Worm (Caenorhabditis elegans) whole organism, L1 larva: Measurements from ENCODE around the gene mab-5.

Experiments
- C16A3.4 ChIP-seq: fragments of 150-350 bp; optimal IDR thresholded peaks from 2 replicates; lab custom pipeline; 2014; ENCODE audit warnings: missing biosample characterization, missing genetic modification characterization
- C34B4.2 ChIP-seq: sonication (generic microtip); optimal IDR thresholded peaks from 2 replicates; lab custom pipeline; 2017; ENCODE audit warnings: mild to moderate bottlenecking, missing genetic modification characterization, missing compliant biosample characterization
- alr-1 ChIP-seq: fragments of 200-800 bp; sonication (Bioruptor generic); optimal IDR thresholded peaks from 2 replicates; lab custom pipeline; 2018; ENCODE audit warnings: borderline replicate concordance, mild to moderate bottlenecking, missing genetic modification characterization, missing compliant biosample characterization
- aly-2 ChIP-seq: fragments of 150-350 bp; optimal IDR thresholded peaks from 2 replicates; lab custom pipeline; 2014; ENCODE audit warnings: missing biosample characterization, missing genetic modification characterization
- ama-1 ChIP-seq: fragments of 150-350 bp; optimal IDR thresholded peaks from 2 replicates; lab custom pipeline; 2014
- ceh-63 ChIP-seq: fragments of 200-800 bp; sonication (Bioruptor generic); optimal IDR thresholded peaks from 2 replicates; lab custom pipeline; 2018; ENCODE audit warnings: mild to moderate bottlenecking, missing genetic modification characterization, missing compliant biosample characterization
- ces-1 ChIP-seq: fragments of 150-350 bp; optimal IDR thresholded peaks from 2 replicates; lab custom pipeline; 2014; ENCODE audit warnings: missing biosample characterization, missing genetic modification reagents, missing genetic modification characterization
- efl-1 ChIP-seq, 4 experiments: fragments of 150-350 bp; optimal IDR thresholded peaks in 3 of 4; peaks in 1 of 4; 1 replicate in 1 of 4; 2 replicates in 3 of 4; lab custom pipeline; 2014; ENCODE audit warnings: missing biosample characterization in 2 of 4, missing genetic modification characterization in 2 of 4, missing genetic modification reagents in 2 of 4
- egl-13 ChIP-seq: sonication (generic microtip); optimal IDR thresholded peaks from 2 replicates; lab custom pipeline; 2016; ENCODE audit warnings: missing genotype, missing genetic modification reagents, missing genetic modification characterization, missing compliant biosample characterization
- ets-5 ChIP-seq: fragments of 200-800 bp; sonication (Bioruptor generic); IDR thresholded peaks from 2 replicates; pipeline ENCODE4 v1.3.6; 2022; ENCODE audit warnings: missing genetic modification characterization, missing compliant biosample characterization
- fkh-10 ChIP-seq: sonication (generic microtip); optimal IDR thresholded peaks from 2 replicates; lab custom pipeline; 2017; ENCODE audit warnings: missing biosample characterization, missing genetic modification reagents, missing genetic modification characterization
- fkh-4 ChIP-seq: sonication (generic microtip); optimal IDR thresholded peaks from 2 replicates; lab custom pipeline; 2016; ENCODE audit warnings: missing compliant biosample characterization, missing genetic modification characterization, borderline replicate concordance
- grh-1 ChIP-seq: fragments of 200-800 bp; sonication (Bioruptor generic); IDR thresholded peaks from 2 replicates; pipeline ENCODE4 v1.3.6; 2022; ENCODE audit warnings: missing genetic modification reagents, missing genetic modification characterization, missing compliant biosample characterization
- hlh-17 ChIP-seq: fragments of 200-800 bp; sonication (Bioruptor generic); optimal IDR thresholded peaks from 2 replicates; lab custom pipeline; 2018; ENCODE audit warnings: missing genetic modification characterization, mild to moderate bottlenecking, missing compliant biosample characterization, moderate library complexity, borderline replicate concordance
- isw-1 ChIP-seq: fragments of 200-800 bp; sonication (Bioruptor generic); IDR thresholded peaks from 2 replicates; pipeline ENCODE4 v1.3.6; 2022; ENCODE audit warnings: missing genetic modification characterization, missing compliant biosample characterization
- lin-13 ChIP-seq: fragments of 150-350 bp; optimal IDR thresholded peaks from 2 replicates; lab custom pipeline; 2014; ENCODE audit warnings: missing biosample characterization, missing genetic modification reagents, missing genetic modification characterization
- lin-15B ChIP-seq: fragments of 150-350 bp; sonication (generic microtip); optimal IDR thresholded peaks from 3 replicates; lab custom pipeline; 2014; ENCODE audit warnings: missing biosample characterization, missing genetic modification characterization
- lir-3 ChIP-seq: sonication (generic microtip); optimal IDR thresholded peaks from 2 replicates; lab custom pipeline; 2016; ENCODE audit warnings: mild to moderate bottlenecking, missing genetic modification characterization, moderate library complexity, missing compliant biosample characterization; ENCODE audit not compliant: poor library complexity
- mab-9 ChIP-seq: fragments of 200-800 bp; sonication (Bioruptor generic); IDR thresholded peaks from 2 replicates; pipeline ENCODE4 v1.3.6; 2022; ENCODE audit warnings: missing genetic modification reagents, missing genetic modification characterization, missing compliant biosample characterization
- nhr-237 ChIP-seq: fragments of 150-350 bp; optimal IDR thresholded peaks from 2 replicates; lab custom pipeline; 2014; ENCODE audit warnings: missing biosample characterization, missing genetic modification characterization
- nhr-28 ChIP-seq: fragments of 150-350 bp; optimal IDR thresholded peaks from 2 replicates; lab custom pipeline; 2014; ENCODE audit warnings: missing biosample characterization, missing genetic modification characterization
- nhr-47 ChIP-seq: sonication (generic microtip); optimal IDR thresholded peaks from 2 replicates; lab custom pipeline; 2016; ENCODE audit warnings: mild to moderate bottlenecking, missing genetic modification characterization, moderate library complexity, missing compliant biosample characterization
- nhr-71 ChIP-seq: sonication (generic microtip); optimal IDR thresholded peaks from 2 replicates; lab custom pipeline; 2016; ENCODE audit warnings: mild to moderate bottlenecking, missing genetic modification characterization, moderate library complexity, missing compliant biosample characterization
- nhr-76 ChIP-seq: sonication (generic microtip); optimal IDR thresholded peaks from 2 replicates; lab custom pipeline; 2017; ENCODE audit warnings: missing biosample characterization, missing genetic modification characterization
- nhr-77 ChIP-seq: fragments of 150-350 bp; optimal IDR thresholded peaks from 2 replicates; lab custom pipeline; 2014; ENCODE audit warnings: missing biosample characterization, missing genetic modification characterization
- nhr-85 ChIP-seq: sonication (generic microtip); peaks from one replicate; lab custom pipeline; 2016; ENCODE audit warnings: missing genetic modification characterization, inconsistent platforms, missing compliant biosample characterization
- pax-3 ChIP-seq: fragments of 200-800 bp; sonication (Bioruptor generic); optimal IDR thresholded peaks from 2 replicates; lab custom pipeline; 2018; ENCODE audit warnings: mild to moderate bottlenecking, missing genetic modification characterization, moderate library complexity, missing compliant biosample characterization
- skn-1 ChIP-seq: fragments of 150-350 bp; optimal IDR thresholded peaks from 2 replicates; lab custom pipeline; 2014; ENCODE audit warnings: missing biosample characterization, missing genetic modification characterization
- sptf-1 ChIP-seq: fragments of 150-350 bp; optimal IDR thresholded peaks from 2 replicates; lab custom pipeline; 2014; ENCODE audit warnings: missing biosample characterization, missing genetic modification characterization
- swsn-7 ChIP-seq: sonication (generic microtip); optimal IDR thresholded peaks from 2 replicates; lab custom pipeline; 2016; ENCODE audit warnings: missing genetic modification characterization, missing compliant biosample characterization
- tlp-1 ChIP-seq: fragments of 150-350 bp; optimal IDR thresholded peaks from 2 replicates; lab custom pipeline; 2014; ENCODE audit warnings: missing biosample characterization, missing genetic modification characterization
- unc-130 ChIP-seq: fragments of 150-350 bp; optimal IDR thresholded peaks from 2 replicates; lab custom pipeline; 2017; ENCODE audit warnings: missing biosample characterization, missing genetic modification characterization, inconsistent platforms
- unc-30 ChIP-seq: sonication (generic microtip); optimal IDR thresholded peaks from 2 replicates; lab custom pipeline; 2017; ENCODE audit warnings: missing biosample characterization, missing genetic modification characterization
- zip-4 ChIP-seq: fragments of 200-800 bp; sonication (Bioruptor generic); optimal IDR thresholded peaks from 2 replicates; lab custom pipeline; 2018; ENCODE audit warnings: mild to moderate bottlenecking, missing genetic modification characterization, moderate library complexity, missing compliant biosample characterization
- ztf-11 ChIP-seq, 2 experiments: sonication (generic microtip); optimal IDR thresholded peaks; 2 replicates each; lab custom pipeline; 2016 to 2017; ENCODE audit warnings: missing genetic modification characterization in 2 of 2, missing biosample characterization in 1 of 2, missing compliant biosample characterization in 1 of 2
- ztf-4 ChIP-seq: fragments of 150-350 bp; optimal IDR thresholded peaks from 2 replicates; lab custom pipeline; 2014; ENCODE audit warnings: missing biosample characterization, missing genetic modification characterization

mab-5 gene

DNA sequence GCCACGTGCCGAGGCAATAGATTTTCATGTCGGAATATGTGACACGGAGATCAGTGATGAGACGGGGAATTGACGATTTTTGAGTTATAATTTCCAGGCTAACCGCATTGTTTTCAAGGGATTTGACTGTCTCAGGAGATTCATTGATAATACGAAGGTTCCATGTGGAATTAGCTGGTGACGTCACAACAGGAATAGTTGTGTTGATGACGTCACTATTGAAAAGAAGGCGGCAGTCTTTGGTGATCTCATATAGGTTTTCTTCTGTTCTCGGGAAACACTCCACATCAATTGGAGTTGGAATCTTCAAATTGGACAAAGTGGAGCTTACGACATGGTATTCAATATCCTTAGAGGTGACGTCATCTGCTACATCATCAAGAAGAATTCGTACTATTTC lies 40.1 kb downstream of the mab-5 start:
- TF ChIP-seq nhr-77 (tag; lab: Kevin White, UChicago) (no peak), ceh-63 (GFP tag; lab: Kevin White, UChicago) (no peak), efl-1 (optimal IDR thresholded peaks at IDR 0.05; lab: Kevin White, UChicago) (no peak), efl-1 (GFP tag; optimal IDR thresholded peaks at IDR 0.05 in 1 of 2; lab: Kevin White, UChicago) (no peak), lin-15B (tag; lab: Kevin White, UChicago) (no peak), pax-3 (no peak), nhr-85 (tag; lab: Kevin White, UChicago) (no peak), grh-1 (no peak), isw-1 (GFP tag; lab: Robert Waterston, UW) (no peak), zip-4 (GFP tag; lab: Kevin White, UChicago) (no peak), nhr-28 (tag; lab: Kevin White, UChicago) (no peak), alr-1 (tag; lab: Kevin White, UChicago) (no peak), nhr-237 (tag; lab: Kevin White, UChicago) (no peak), sptf-1 (tag; lab: Kevin White, UChicago) (no peak), ztf-11 (tag; optimal IDR thresholded peaks at IDR 0.05; lab: Kevin White, UChicago) (no peak), nhr-47 (tag; lab: Kevin White, UChicago) (no peak), hlh-17 (GFP tag; lab: Kevin White, UChicago) (no peak)

- TF ChIP-seq nhr-85 (tag; lab: Kevin White, UChicago): peak; percentile 65
- TF ChIP-seq C34B4.2 (tag; lab: Kevin White, UChicago): no peak
- no peak for TF ChIP-seq unc-30
- peak; percentile 40 for TF ChIP-seq ztf-4 (tag; lab: Kevin White, UChicago)
- peak; percentile 40 for TF ChIP-seq aly-2 (tag; lab: Kevin White, UChicago)
- no peak for TF ChIP-seq tlp-1 (tag; lab: Kevin White, UChicago)
Measured at ce11 chrIII:7737646-7738258, 45.5 kb downstream of the mab-5 start.

DNA sequence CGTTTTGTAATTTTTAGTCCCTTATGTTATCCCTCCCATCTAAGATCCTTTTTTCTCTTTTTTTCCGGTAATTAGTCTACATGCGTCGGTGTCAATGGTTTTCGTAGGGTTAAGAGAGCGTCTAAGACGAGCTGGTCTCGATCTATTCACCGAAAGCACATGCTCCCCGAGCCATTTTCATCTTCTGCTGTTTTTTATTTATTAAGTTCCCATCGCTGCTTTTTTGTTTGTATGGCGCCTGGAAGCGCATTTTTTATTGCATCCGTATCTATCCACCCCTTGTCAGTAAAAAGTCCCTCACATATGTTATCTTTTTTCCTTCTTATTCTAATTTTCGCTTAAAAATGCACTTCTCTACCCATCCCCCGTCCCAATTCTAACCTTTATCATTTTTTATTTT lies 46.4 kb downstream of the mab-5 start:
- TF ChIP-seq fkh-4 (tag; lab: Kevin White, UChicago) (no peak), nhr-47 (tag; lab: Kevin White, UChicago) (no peak), nhr-71 (no peak), mab-9 (GFP tag; lab: Robert Waterston, UW) (no peak), egl-13 (tag; lab: Kevin White, UChicago) (no peak), ceh-63 (GFP tag; lab: Kevin White, UChicago) (no peak), swsn-7 (tag; lab: Kevin White, UChicago) (no peak), skn-1 (tag; lab: Kevin White, UChicago) (no peak), lir-3 (tag; lab: Kevin White, UChicago) (no peak), lin-15B (tag; lab: Kevin White, UChicago) (no peak), ets-5 (GFP tag; lab: Robert Waterston, UW) (no peak), nhr-85 (tag; lab: Kevin White, UChicago) (no peak)

DNA sequence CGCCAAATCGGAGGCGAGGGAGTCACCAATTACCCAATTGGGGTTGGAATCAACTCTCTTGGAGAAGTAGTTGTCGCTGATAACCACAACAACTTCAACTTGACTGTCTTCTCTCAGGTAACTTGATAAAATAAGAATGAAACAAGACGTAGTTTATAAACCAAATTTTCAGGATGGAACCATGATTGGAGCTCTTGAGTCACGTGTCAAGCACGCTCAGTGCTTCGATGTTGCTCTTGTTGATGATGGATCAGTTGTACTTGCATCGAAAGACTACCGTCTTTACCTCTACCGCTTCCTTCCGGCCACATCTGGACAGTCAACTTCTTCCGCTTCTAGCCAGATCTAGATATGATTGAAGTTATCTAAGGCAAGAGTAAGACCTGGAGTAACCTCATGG lies 47.3 kb downstream of the mab-5 start:
- no peak for TF ChIP-seq C16A3.4 (tag; lab: Kevin White, UChicago)

ce11 chrIII:7734105-7734504 lies 49.1 kb downstream of the mab-5 start:
- TF ChIP-seq ama-1 (lab: Kevin White, UChicago): no peak
- TF ChIP-seq unc-130: no peak
- no peak for TF ChIP-seq C34B4.2 (tag; lab: Kevin White, UChicago)
- TF ChIP-seq hlh-17 (GFP tag; lab: Kevin White, UChicago): no peak
- TF ChIP-seq fkh-10 (GFP tag; lab: Kevin White, UChicago): no peak
- TF ChIP-seq nhr-76 (tag; lab: Kevin White, UChicago): no peak
- no peak for TF ChIP-seq ces-1 (GFP tag; lab: Kevin White, UChicago)
- TF ChIP-seq lin-13: no peak
